Worm (Caenorhabditis elegans): ENCODE measurements around the gene srh-264.

Gene srh-264

ce11 chrV:15431322-15432052, 17.5 kb downstream of the srh-264 start:
- peak; percentile 70 for TF ChIP-seq unc-39 (tag; optimal IDR thresholded peaks at IDR 0.05)
- TF ChIP-seq ZK546.5 (tag; optimal IDR thresholded peaks at IDR 0.05): no peak
- no peak for TF ChIP-seq nhr-10 (tag; optimal IDR thresholded peaks at IDR 0.05)
- no peak for TF ChIP-seq peb-1 (tag; optimal IDR thresholded peaks at IDR 0.05)
- TF ChIP-seq elt-3 (tag; optimal IDR thresholded peaks at IDR 0.05): no peak
- TF ChIP-seq ama-1 (optimal IDR thresholded peaks at IDR 0.05): no peak
- TF ChIP-seq elt-1 (tag; optimal IDR thresholded peaks at IDR 0.05): no peak
- TF ChIP-seq alr-1 (tag; optimal IDR thresholded peaks at IDR 0.05): no peak

ce11 chrV:15432457-15432856, 18.5 kb downstream of the srh-264 start, which contains the start of gene T26H5.8:
Gene T26H5.8, minus strand, starts transcription at chrV:15432726.
- TF ChIP-seq gmeb-1 (tag; optimal IDR thresholded peaks at IDR 0.05) (peak; percentile 43), fos-1 (tag; optimal IDR thresholded peaks at IDR 0.05) (peak; percentile 74), sma-9 (GFP tag; optimal IDR thresholded peaks at IDR 0.05) (no peak), sma-9 (tag; optimal IDR thresholded peaks at IDR 0.05) (no peak)

DNA sequence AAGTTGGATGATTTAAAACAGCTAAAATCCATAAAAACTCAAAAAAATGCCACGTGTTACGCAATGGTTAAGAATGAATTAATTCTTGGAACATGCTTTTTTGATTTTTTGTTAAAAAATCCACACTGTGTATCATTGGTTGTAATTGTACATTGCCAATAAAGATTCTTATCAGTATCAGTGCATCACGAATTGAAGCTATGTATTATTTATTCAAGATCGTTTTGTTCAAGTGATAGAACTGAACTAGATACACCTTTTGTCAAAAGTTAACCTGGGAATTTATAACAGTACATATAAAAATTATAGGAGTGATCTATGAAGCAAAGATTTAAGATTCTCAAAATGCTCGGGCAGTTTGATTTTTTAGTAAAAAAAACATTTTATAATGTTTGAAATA, 20.7 kb downstream of the srh-264 start:
- TF ChIP-seq nhr-6 (tag; optimal IDR thresholded peaks at IDR 0.05): no peak
- TF ChIP-seq lin-39 (tag; optimal IDR thresholded peaks at IDR 0.05): no peak
- peak; percentile 68 for TF ChIP-seq fos-1 (tag; optimal IDR thresholded peaks at IDR 0.05)
- TF ChIP-seq alr-1 (tag; optimal IDR thresholded peaks at IDR 0.05): no peak

ce11 chrV:15436133-15436532, 22.2 kb downstream of the srh-264 start:
- TF ChIP-seq R02D3.7 (tag; optimal IDR thresholded peaks at IDR 0.05) (no peak), blmp-1 (tag; optimal IDR thresholded peaks at IDR 0.05; ENCODE audit: insufficient read depth) (no peak), nhr-6 (tag; optimal IDR thresholded peaks at IDR 0.05) (no peak), lin-13 (GFP tag; optimal IDR thresholded peaks at IDR 0.05) (no peak), sma-9 (GFP tag; optimal IDR thresholded peaks at IDR 0.05) (peak; percentile 57), sma-9 (tag; optimal IDR thresholded peaks at IDR 0.05) (no peak), fos-1 (tag; optimal IDR thresholded peaks at IDR 0.05) (peak; percentile 98), skn-1 (tag; optimal IDR thresholded peaks at IDR 0.05) (no peak), unc-62 (GFP tag; optimal IDR thresholded peaks at IDR 0.05) (no peak)

DNA sequence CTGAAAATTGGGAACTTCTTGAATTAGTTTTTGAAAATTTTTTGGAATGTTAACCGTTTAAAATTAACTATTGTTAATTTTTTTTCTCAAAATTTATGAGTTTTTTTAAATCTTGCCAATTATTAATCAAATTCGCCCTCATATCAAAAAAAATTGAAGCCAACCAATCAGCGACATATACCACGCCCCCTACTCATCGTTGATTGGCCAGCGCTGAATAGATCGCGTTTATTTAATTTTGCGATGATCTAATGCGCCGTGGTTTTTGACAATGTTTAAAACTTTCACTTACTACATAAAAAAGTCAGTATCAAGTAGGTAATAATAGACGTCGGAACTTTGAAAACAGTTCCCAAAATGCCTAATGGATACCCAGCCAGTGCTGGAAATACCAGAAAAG, 28.4 kb downstream of the srh-264 start:
- no peak for TF ChIP-seq nhr-6 (tag; optimal IDR thresholded peaks at IDR 0.05)
- TF ChIP-seq ztf-11 (tag; optimal IDR thresholded peaks at IDR 0.05): no peak
- no peak for TF ChIP-seq ceh-16 (tag; optimal IDR thresholded peaks at IDR 0.05)
- TF ChIP-seq unc-55 (GFP tag; optimal IDR thresholded peaks at IDR 0.05): no peak
- no peak for TF ChIP-seq ceh-82 (tag; optimal IDR thresholded peaks at IDR 0.05)
- TF ChIP-seq snpc-4 (tag; optimal IDR thresholded peaks at IDR 0.05): no peak
- no peak for TF ChIP-seq sma-3 (GFP tag; optimal IDR thresholded peaks at IDR 0.05)

DNA sequence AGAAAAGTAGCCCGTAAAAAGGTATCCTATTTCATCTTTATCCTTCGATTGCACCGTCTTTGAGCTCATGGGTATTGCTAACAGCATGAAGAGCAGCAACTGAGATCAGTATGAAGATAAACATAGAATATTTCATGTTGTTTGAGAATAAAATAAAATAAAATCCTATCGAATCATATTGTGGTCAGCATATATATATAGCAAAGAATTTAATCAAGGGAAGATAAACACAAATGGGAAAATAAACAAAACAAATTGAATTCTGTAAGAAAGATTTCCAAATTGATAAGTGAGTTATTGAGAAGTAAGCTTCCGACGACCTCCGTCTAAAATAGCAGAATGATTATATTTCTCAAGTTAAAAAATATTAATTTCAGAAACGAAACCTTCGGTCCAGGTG, 29.8 kb downstream of the srh-264 start, which contains the start of gene T26H5.10:
Gene T26H5.10, minus strand, starts transcription at position 101 of the 400 bp plus-strand sequence.
- no peak for TF ChIP-seq ztf-1 (GFP tag; conservative IDR thresholded peaks at IDR 0.05)
- TF ChIP-seq lin-13 (GFP tag; optimal IDR thresholded peaks at IDR 0.05): no peak
- no peak for TF ChIP-seq mbf-1 (tag; optimal IDR thresholded peaks at IDR 0.05)
- no peak for TF ChIP-seq ama-1 (optimal IDR thresholded peaks at IDR 0.05)
- TF ChIP-seq aly-2 (tag; optimal IDR thresholded peaks at IDR 0.05): no peak
- TF ChIP-seq nhr-21 (tag; optimal IDR thresholded peaks at IDR 0.05): no peak
- TF ChIP-seq Y55F3AM.14 (GFP tag; optimal IDR thresholded peaks at IDR 0.05): no peak
- TF ChIP-seq sma-9 (GFP tag; optimal IDR thresholded peaks at IDR 0.05): no peak
- TF ChIP-seq sma-9 (tag; optimal IDR thresholded peaks at IDR 0.05): no peak
- no peak for TF ChIP-seq nhr-23 (tag; optimal IDR thresholded peaks at IDR 0.05)
- TF ChIP-seq unc-55 (GFP tag; optimal IDR thresholded peaks at IDR 0.05): no peak

DNA sequence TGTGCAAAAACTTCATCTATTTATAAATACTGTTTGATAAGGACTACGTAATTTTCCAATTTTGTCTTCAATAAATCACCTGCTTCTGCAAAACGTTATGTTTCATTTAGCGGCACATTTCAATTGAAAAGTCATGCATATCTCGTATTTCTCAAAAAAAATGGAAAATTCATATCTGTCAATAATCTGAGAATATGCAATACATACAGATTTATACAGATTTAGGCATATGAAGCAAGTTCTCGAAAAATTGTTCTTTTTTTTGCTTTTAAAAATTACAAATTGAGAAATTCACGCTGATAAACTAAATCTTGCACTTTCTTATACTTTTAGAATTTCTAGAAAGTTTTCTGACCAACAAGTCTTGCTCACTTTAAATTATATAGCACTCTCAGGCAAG, 30.2 kb downstream of the srh-264 start, which contains the start of gene T26H5.11:
Gene T26H5.11, minus strand, starts transcription at position 101 of the 400 bp plus-strand sequence.
- TF ChIP-seq F13H6.1 (tag; optimal IDR thresholded peaks at IDR 0.05) (no peak), lsy-2 (tag; optimal IDR thresholded peaks at IDR 0.05) (no peak), skn-1 (tag; optimal IDR thresholded peaks at IDR 0.05) (no peak), gmeb-1 (tag; optimal IDR thresholded peaks at IDR 0.05) (no peak), lin-13 (GFP tag; optimal IDR thresholded peaks at IDR 0.05) (no peak), snpc-4 (tag; optimal IDR thresholded peaks at IDR 0.05) (no peak), egl-27 (tag; optimal IDR thresholded peaks at IDR 0.05) (no peak), sma-9 (GFP tag; optimal IDR thresholded peaks at IDR 0.05) (no peak), sma-9 (tag; optimal IDR thresholded peaks at IDR 0.05) (no peak), ZK546.5 (tag; optimal IDR thresholded peaks at IDR 0.05) (no peak)

Measured in whole organism, L2 larva.